Worm (Caenorhabditis elegans) whole organism, L3 larva: ENCODE results near the gene Y52D5A.2.
"Not testable (repeated sequence)": the region's sequence is repeated elsewhere in the genome, so short reads cannot be mapped to it uniquely, and the experiment has no call there.

Experiments used
- aly-2 ChIP-seq: fragments of 150-350 bp; optimal IDR thresholded peaks from 2 replicates; lab custom pipeline; 2014; ENCODE audit warnings: missing biosample characterization, missing genetic modification characterization
- ceh-16 ChIP-seq: sonication (generic microtip); optimal IDR thresholded peaks from 2 replicates; lab custom pipeline; 2017; ENCODE audit warnings: missing biosample characterization, missing genetic modification characterization
- ceh-28 ChIP-seq: fragments of 150-350 bp; optimal IDR thresholded peaks from 2 replicates; lab custom pipeline; 2014; ENCODE audit warnings: missing biosample characterization, missing genetic modification reagents, missing genetic modification characterization
- ceh-82 ChIP-seq: fragments of 150-350 bp; optimal IDR thresholded peaks from 2 replicates; lab custom pipeline; 2014; ENCODE audit warnings: missing biosample characterization, missing genetic modification characterization
- egl-27 ChIP-seq: sonication (generic microtip); optimal IDR thresholded peaks from 4 replicates; lab custom pipeline; 2017; ENCODE audit warnings: missing biosample characterization, missing genetic modification reagents, missing genetic modification characterization
- egl-5 ChIP-seq: fragments of 150-350 bp; optimal IDR thresholded peaks from 2 replicates; lab custom pipeline; 2017; ENCODE audit warnings: missing biosample characterization, missing genetic modification reagents, missing genetic modification characterization, inconsistent platforms
- elt-1 ChIP-seq: fragments of 150-350 bp; optimal IDR thresholded peaks from 2 replicates; lab custom pipeline; 2014; ENCODE audit warnings: missing biosample characterization, missing genetic modification characterization
- elt-2 ChIP-seq: sonication (generic microtip); optimal IDR thresholded peaks from 2 replicates; lab custom pipeline; 2016; ENCODE audit warnings: missing genetic modification reagents, mild to moderate bottlenecking, missing genetic modification characterization, missing compliant biosample characterization
- fkh-10 ChIP-seq: sonication (generic microtip); optimal IDR thresholded peaks from 2 replicates; lab custom pipeline; 2017; ENCODE audit warnings: missing biosample characterization, missing genetic modification reagents, missing genetic modification characterization
- fkh-2 ChIP-seq: fragments of 150-350 bp; optimal IDR thresholded peaks from 2 replicates; lab custom pipeline; 2014; ENCODE audit warnings: missing biosample characterization, missing genetic modification reagents, missing genetic modification characterization
- hmg-11 ChIP-seq: sonication (generic microtip); optimal IDR thresholded peaks from 2 replicates; lab custom pipeline; 2016; ENCODE audit warnings: missing genetic modification characterization, missing compliant biosample characterization
- lin-15B ChIP-seq: fragments of 150-350 bp; optimal IDR thresholded peaks from 2 replicates; lab custom pipeline; 2014; ENCODE audit warnings: missing biosample characterization, missing genetic modification characterization
- lsy-12 ChIP-seq: sonication (generic microtip); optimal IDR thresholded peaks from 2 replicates; lab custom pipeline; 2016; ENCODE audit warnings: mild to moderate bottlenecking, missing genetic modification characterization, missing compliant biosample characterization
- nhr-11 ChIP-seq: fragments of 150-350 bp; optimal IDR thresholded peaks from 2 replicates; lab custom pipeline; 2014; ENCODE audit warnings: missing biosample characterization, missing genetic modification characterization
- nhr-23 ChIP-seq: fragments of 150-350 bp; optimal IDR thresholded peaks from 2 replicates; lab custom pipeline; 2014; ENCODE audit warnings: missing biosample characterization, missing genetic modification reagents, missing genetic modification characterization
- nhr-237 ChIP-seq: fragments of 150-350 bp; optimal IDR thresholded peaks from 2 replicates; lab custom pipeline; 2014; ENCODE audit warnings: missing biosample characterization, missing genetic modification characterization
- nhr-28 ChIP-seq: fragments of 150-350 bp; optimal IDR thresholded peaks from 2 replicates; lab custom pipeline; 2014; ENCODE audit warnings: missing biosample characterization, missing genetic modification characterization
- nhr-43 ChIP-seq: sonication (generic microtip); optimal IDR thresholded peaks from 2 replicates; lab custom pipeline; 2016; ENCODE audit warnings: mild to moderate bottlenecking, missing genetic modification characterization, missing compliant biosample characterization; ENCODE audit not compliant: poor library complexity, severe bottlenecking
- nhr-76 ChIP-seq: fragments of 150-350 bp; sonication (generic microtip); optimal IDR thresholded peaks from 5 replicates; lab custom pipeline; 2014; ENCODE audit warnings: missing biosample characterization, missing genetic modification characterization
- nhr-77 ChIP-seq: fragments of 150-350 bp; optimal IDR thresholded peaks from 2 replicates; lab custom pipeline; 2014; ENCODE audit warnings: missing biosample characterization, missing genetic modification characterization
- pha-4 ChIP-seq: fragments of 150-350 bp; optimal IDR thresholded peaks from 2 replicates; lab custom pipeline; 2014; ENCODE audit warnings: missing biosample characterization, missing genetic modification reagents, missing genetic modification characterization
- sea-2 ChIP-seq: fragments of 150-350 bp; sonication (generic microtip); optimal IDR thresholded peaks from 4 replicates; lab custom pipeline; 2014; ENCODE audit warnings: missing biosample characterization, missing genetic modification reagents, missing genetic modification characterization
- skn-1 ChIP-seq: fragments of 150-350 bp; optimal IDR thresholded peaks from 2 replicates; lab custom pipeline; 2014; ENCODE audit warnings: missing biosample characterization, missing genetic modification characterization
- snpc-4 ChIP-seq: fragments of 150-350 bp; optimal IDR thresholded peaks from 2 replicates; lab custom pipeline; 2014; ENCODE audit warnings: missing biosample characterization, missing genetic modification characterization
- tbx-2 ChIP-seq: sonication (generic microtip); optimal IDR thresholded peaks from 2 replicates; lab custom pipeline; 2016; ENCODE audit warnings: mild to moderate bottlenecking, missing genetic modification characterization, missing compliant biosample characterization
- zag-1 ChIP-seq: fragments of 150-350 bp; optimal IDR thresholded peaks from 2 replicates; lab custom pipeline; 2014; ENCODE audit warnings: missing biosample characterization, missing genetic modification characterization
- ztf-11 ChIP-seq: fragments of 150-350 bp; optimal IDR thresholded peaks from 2 replicates; lab custom pipeline; 2014; ENCODE audit warnings: missing biosample characterization, missing genetic modification characterization

The Y52D5A.2 gene

ce11 chrIV:5493692-5494091 is 29.4 kb upstream of the Y52D5A.2 start, which contains the start of gene B0273.1:
B0273.1 (plus strand) TSS chrIV:5493992.
- TF ChIP-seq snpc-4 (no peak), pha-4 (no peak), fkh-2 (tag; lab: Kevin White, UChicago) (no peak), elt-2 (tag; lab: Kevin White, UChicago) (no peak), tbx-2 (tag; lab: Kevin White, UChicago) (no peak), egl-5 (tag; lab: Kevin White, UChicago) (no peak), nhr-28 (tag; lab: Kevin White, UChicago) (no peak), ceh-28 (tag; lab: Kevin White, UChicago) (no peak), ztf-11 (tag; lab: Kevin White, UChicago) (no peak)

- TF ChIP-seq nhr-23 (tag; lab: Kevin White, UChicago), result no peak
- TF ChIP-seq aly-2, result no peak
- no peak for TF ChIP-seq nhr-43
- no peak for TF ChIP-seq ztf-11 (tag; lab: Kevin White, UChicago)
Measured at ce11 chrIV:5493135-5493534, 28.8 kb upstream of the Y52D5A.2 start.

ce11 chrIV:5492196-5492595 is 27.9 kb upstream of the Y52D5A.2 start:
- TF ChIP-seq ceh-16, result no peak
- no peak for TF ChIP-seq nhr-237 (tag; lab: Kevin White, UChicago)
- TF ChIP-seq sea-2 (GFP tag; lab: Kevin White, UChicago), result no peak
- no peak for TF ChIP-seq fkh-10 (GFP tag; lab: Kevin White, UChicago)
- TF ChIP-seq elt-2 (tag; lab: Kevin White, UChicago), result no peak
- TF ChIP-seq hmg-11 (tag; lab: Kevin White, UChicago), result no peak
- TF ChIP-seq fkh-2 (tag; lab: Kevin White, UChicago), result no peak
- TF ChIP-seq nhr-77 (tag; lab: Kevin White, UChicago), result no peak
- TF ChIP-seq nhr-28 (tag; lab: Kevin White, UChicago), result no peak
- TF ChIP-seq nhr-76 (tag; lab: Kevin White, UChicago), result no peak
- TF ChIP-seq tbx-2 (tag; lab: Kevin White, UChicago), result no peak
- TF ChIP-seq snpc-4, result no peak

- TF ChIP-seq ceh-28, lsy-12, lin-15B (tag; lab: Kevin White, UChicago): not testable (repeated sequence)
- TF ChIP-seq, all 47 proteins: peak for 0; not testable (repeated sequence) for 47
Measured at ce11 chrIV:5491054-5491453, 26.8 kb upstream of the Y52D5A.2 start, which contains the start of gene B0273.115. B0273.115 (minus strand) TSS chrIV:5491154.

- TF ChIP-seq pha-4; skn-1; sea-2 (GFP tag; lab: Kevin White, UChicago): not testable (repeated sequence)
Measured at ce11 chrIV:5486208-5486731, 22.0 kb upstream of the Y52D5A.2 start, which contains the start of the genes snpc-3.1 and puf-7. snpc-3.1 (minus strand) TSS chrIV:5486258. puf-7 (plus strand) TSS chrIV:5486713.

ce11 chrIV:5482723-5483122 is 18.4 kb upstream of the Y52D5A.2 start, which contains the start of gene T11F8.5:
T11F8.5 (plus strand) TSS chrIV:5483023.
- TF ChIP-seq nhr-76 (tag; lab: Kevin White, UChicago) (no peak), nhr-11 (tag; lab: Kevin White, UChicago) (no peak), skn-1 (no peak), zag-1 (no peak), ztf-11 (tag; lab: Kevin White, UChicago) (no peak), fkh-2 (tag; lab: Kevin White, UChicago) (no peak), nhr-43 (no peak), lin-15B (tag; lab: Kevin White, UChicago) (no peak), sea-2 (GFP tag; lab: Kevin White, UChicago) (no peak), egl-27 (no peak), nhr-237 (tag; lab: Kevin White, UChicago) (no peak), ceh-82 (no peak)

- TF ChIP-seq elt-1 (tag; lab: Kevin White, UChicago), result no peak
- no peak for TF ChIP-seq nhr-11 (tag; lab: Kevin White, UChicago)
Measured at ce11 chrIV:5482231-5482630, 17.9 kb upstream of the Y52D5A.2 start, which contains the start of gene T11F8.12. T11F8.12 (minus strand) TSS chrIV:5482331.
